Fruit fly (Drosophila melanogaster) whole organism, embryonic: ENCODE measurements around the gene CG5381.
A peak's percentile ranks its signal among the peaks of the same experiment; 100 is the strongest.

ENCODE experiments used
- Blimp-1 ChIP-seq: fragments of 200-800 bp; sonication (Bioruptor generic); optimal IDR thresholded peaks from 3 replicates; lab custom pipeline; 2018; ENCODE audit warnings: missing biosample characterization, missing genetic modification characterization, mild to moderate bottlenecking, moderate library complexity, missing genetic modification reagents
- BtbVII ChIP-seq: fragments of 200-800 bp; sonication (Bioruptor generic); optimal IDR thresholded peaks from 3 replicates; lab custom pipeline; 2017; ENCODE audit warnings: missing biosample characterization, mild to moderate bottlenecking, missing genetic modification characterization
- CG11695 ChIP-seq: fragments of 200-800 bp; sonication (Bioruptor generic); IDR thresholded peaks from 3 replicates; pipeline ENCODE4 v1.3.6; 2022; ENCODE audit warnings: missing biosample characterization, missing genetic modification characterization
- CG12299 ChIP-seq: fragments of 200-800 bp; sonication (Bioruptor generic); optimal IDR thresholded peaks from 2 replicates; lab custom pipeline; 2018; ENCODE audit warnings: missing biosample characterization, mild to moderate bottlenecking, missing genetic modification characterization
- CG13296 ChIP-seq: fragments of 200-800 bp; sonication (Bioruptor generic); optimal IDR thresholded peaks from 3 replicates; lab custom pipeline; 2018; ENCODE audit warnings: missing biosample characterization, mild to moderate bottlenecking, missing genetic modification characterization
- CG13424 ChIP-seq: fragments of 200-800 bp; sonication (Bioruptor generic); optimal IDR thresholded peaks from 2 replicates; lab custom pipeline; 2019; ENCODE audit warnings: missing biosample characterization, mild to moderate bottlenecking, missing genetic modification characterization, moderate library complexity
- CG13775 ChIP-seq: fragments of 200-800 bp; sonication (Bioruptor generic); optimal IDR thresholded peaks from 3 replicates; lab custom pipeline; 2017; ENCODE audit warnings: missing biosample characterization, mild to moderate bottlenecking, missing genetic modification characterization
- CG14441 ChIP-seq: fragments of 200-800 bp; sonication (Bioruptor generic); IDR thresholded peaks from 2 replicates; pipeline ENCODE4 v1.3.6; 2022; ENCODE audit warnings: missing biosample characterization, missing genetic modification characterization
- CG1603 ChIP-seq: fragments of 200-800 bp; sonication (Bioruptor generic); optimal IDR thresholded peaks from 2 replicates; lab custom pipeline; 2019; ENCODE audit warnings: missing biosample characterization, mild to moderate bottlenecking, missing genetic modification characterization, moderate library complexity
- CG1647 ChIP-seq: fragments of 200-800 bp; sonication (Bioruptor generic); optimal IDR thresholded peaks from 3 replicates; lab custom pipeline; 2016; ENCODE audit warnings: missing biosample characterization, missing genetic modification characterization
- CG18476 ChIP-seq: fragments of 200-800 bp; sonication (Bioruptor generic); optimal IDR thresholded peaks from 2 replicates; lab custom pipeline; 2016; ENCODE audit warnings: missing biosample characterization, mild to moderate bottlenecking, missing genetic modification characterization
- CG2875 ChIP-seq: fragments of 200-800 bp; sonication (Bioruptor generic); optimal IDR thresholded peaks from 2 replicates; lab custom pipeline; 2017; ENCODE audit warnings: missing biosample characterization, mild to moderate bottlenecking, missing genetic modification characterization, missing genetic modification reagents
- CG30403 ChIP-seq: fragments of 200-800 bp; sonication (Bioruptor generic); optimal IDR thresholded peaks from 3 replicates; lab custom pipeline; 2016; ENCODE audit warnings: missing biosample characterization, missing genetic modification characterization
- CG30431 ChIP-seq: fragments of 200-800 bp; sonication (Bioruptor generic); optimal IDR thresholded peaks from 2 replicates; lab custom pipeline; 2017; ENCODE audit warnings: missing biosample characterization, missing genetic modification characterization
- CG34224 ChIP-seq: fragments of 200-800 bp; sonication (Bioruptor generic); IDR thresholded peaks from 3 replicates; pipeline ENCODE4 v1.3.6; 2022; ENCODE audit warnings: missing biosample characterization, missing genetic modification characterization; ENCODE audit not compliant: partially characterized antibody
- CG34376 ChIP-seq: fragments of 200-800 bp; sonication (Bioruptor generic); optimal IDR thresholded peaks from 2 replicates; lab custom pipeline; 2018; ENCODE audit warnings: missing biosample characterization, mild to moderate bottlenecking, missing genetic modification characterization
- CG4360 ChIP-seq: fragments of 200-800 bp; sonication (Bioruptor generic); IDR thresholded peaks from 2 replicates; pipeline ENCODE4 v1.3.6; 2022; ENCODE audit warnings: missing biosample characterization, missing genetic modification characterization
- CG4854 ChIP-seq: fragments of 200-800 bp; sonication (Bioruptor generic); optimal IDR thresholded peaks from 2 replicates; lab custom pipeline; 2016; ENCODE audit warnings: missing biosample characterization, missing genetic modification characterization, inconsistent platforms
- CG6254 ChIP-seq: fragments of 200-800 bp; sonication (Bioruptor generic); optimal IDR thresholded peaks from 3 replicates; lab custom pipeline; 2017; ENCODE audit warnings: mild to moderate bottlenecking, missing biosample characterization, missing genetic modification reagents, missing genetic modification characterization
- CG6689 ChIP-seq: fragments of 200-800 bp; sonication (Bioruptor generic); IDR thresholded peaks from 2 replicates; pipeline ENCODE4 v1.3.6; 2022; ENCODE audit warnings: missing biosample characterization, missing genetic modification characterization
- CG7928 ChIP-seq: fragments of 200-800 bp; sonication (Bioruptor generic); optimal IDR thresholded peaks from 2 replicates; lab custom pipeline; 2017; ENCODE audit warnings: missing biosample characterization, mild to moderate bottlenecking, missing genetic modification characterization
- CG8281 ChIP-seq: fragments of 200-800 bp; sonication (Bioruptor generic); optimal IDR thresholded peaks from 2 replicates; lab custom pipeline; 2018; ENCODE audit warnings: missing biosample characterization, mild to moderate bottlenecking, missing genetic modification characterization, moderate library complexity
- CG8765 ChIP-seq: fragments of 200-800 bp; sonication (Bioruptor generic); IDR thresholded peaks from 2 replicates; pipeline ENCODE4 v1.3.6; 2022; ENCODE audit warnings: missing biosample characterization, missing genetic modification characterization
- CG8944 ChIP-seq: fragments of 200-800 bp; sonication (Bioruptor generic); optimal IDR thresholded peaks from 3 replicates; lab custom pipeline; 2016; ENCODE audit warnings: missing biosample characterization, missing genetic modification characterization
- CG9876 ChIP-seq: fragments of 200-800 bp; sonication (Bioruptor generic); optimal IDR thresholded peaks from 2 replicates; lab custom pipeline; 2016; ENCODE audit warnings: missing biosample characterization, missing genetic modification characterization
- CG9932 ChIP-seq: fragments of 200-800 bp; sonication (Bioruptor generic); IDR thresholded peaks from 2 replicates; pipeline ENCODE4 v1.3.6; 2022; ENCODE audit warnings: missing biosample characterization, missing genetic modification characterization
- Camta ChIP-seq: fragments of 200-800 bp; sonication (Bioruptor generic); optimal IDR thresholded peaks from 2 replicates; lab custom pipeline; 2016; ENCODE audit warnings: missing biosample characterization, missing genetic modification characterization
- Drgx ChIP-seq: fragments of 200-800 bp; sonication (Bioruptor generic); IDR thresholded peaks from 2 replicates; pipeline ENCODE4 v1.3.6; 2022; ENCODE audit warnings: missing biosample characterization, missing genetic modification characterization
- HHEX ChIP-seq: fragments of 200-800 bp; sonication (Bioruptor generic); optimal IDR thresholded peaks from 3 replicates; lab custom pipeline; 2017; ENCODE audit warnings: missing biosample characterization, mild to moderate bottlenecking, missing genetic modification characterization, missing genetic modification reagents
- HmgD ChIP-seq: fragments of 200-800 bp; sonication (Bioruptor generic); optimal IDR thresholded peaks from 3 replicates; lab custom pipeline; 2016; ENCODE audit warnings: missing biosample characterization, missing genetic modification characterization
- MBD-R2 ChIP-seq: fragments of 200-800 bp; sonication (Bioruptor generic); IDR thresholded peaks from 2 replicates; pipeline ENCODE4 v1.3.6; 2022; ENCODE audit warnings: missing biosample characterization, missing genetic modification characterization
- MTF-1 ChIP-seq: fragments of 200-800 bp; sonication (Bioruptor generic); optimal IDR thresholded peaks from 2 replicates; lab custom pipeline; 2018; ENCODE audit warnings: missing biosample characterization, mild to moderate bottlenecking, missing genetic modification characterization, borderline replicate concordance
- Myb ChIP-seq: fragments of 200-800 bp; sonication (Bioruptor generic); optimal IDR thresholded peaks from 2 replicates; lab custom pipeline; 2016; ENCODE audit warnings: missing biosample characterization, missing genetic modification characterization
- Neu2 ChIP-seq: fragments of 200-800 bp; sonication (Bioruptor generic); optimal IDR thresholded peaks from 3 replicates; lab custom pipeline; 2016; ENCODE audit warnings: missing biosample characterization, missing genetic modification characterization, borderline replicate concordance
- Ravus ChIP-seq: fragments of 200-800 bp; sonication (Bioruptor generic); IDR thresholded peaks from 2 replicates; pipeline ENCODE4 v1.3.6; 2022; ENCODE audit warnings: missing biosample characterization, missing genetic modification characterization
- bcd ChIP-seq: fragments of 200-800 bp; sonication (Bioruptor generic); optimal IDR thresholded peaks from 2 replicates; lab custom pipeline; 2017; ENCODE audit warnings: missing biosample characterization, mild to moderate bottlenecking, missing genetic modification characterization
- chif ChIP-seq, 2 experiments: fragments of 200-800 bp; sonication (Bioruptor generic); optimal IDR thresholded peaks; 3 replicates each; lab custom pipeline; 2016; ENCODE audit warnings: missing biosample characterization in 2 of 2, missing genetic modification characterization in 2 of 2
- dmrt99B ChIP-seq: fragments of 200-800 bp; sonication (Bioruptor generic); optimal IDR thresholded peaks from 2 replicates; lab custom pipeline; 2018; ENCODE audit warnings: missing biosample characterization, mild to moderate bottlenecking, missing genetic modification characterization, moderate library complexity
- ewg ChIP-seq: fragments of 200-800 bp; sonication (Bioruptor generic); optimal IDR thresholded peaks from 3 replicates; lab custom pipeline; 2017; ENCODE audit warnings: mild to moderate bottlenecking, missing biosample characterization, missing genetic modification reagents, missing genetic modification characterization
- fd64A ChIP-seq: fragments of 200-800 bp; sonication (Bioruptor generic); optimal IDR thresholded peaks from 3 replicates; lab custom pipeline; 2018; ENCODE audit warnings: missing biosample characterization, mild to moderate bottlenecking, missing genetic modification characterization
- gem ChIP-seq: fragments of 200-800 bp; sonication (Bioruptor generic); optimal IDR thresholded peaks from 2 replicates; lab custom pipeline; 2019; ENCODE audit warnings: missing biosample characterization, mild to moderate bottlenecking, missing genetic modification characterization, moderate library complexity
- jumu ChIP-seq: fragments of 200-800 bp; sonication (Bioruptor generic); optimal IDR thresholded peaks from 3 replicates; lab custom pipeline; 2016; ENCODE audit warnings: missing biosample characterization, missing genetic modification characterization
- lola ChIP-seq, 3 experiments: fragments of >200 bp in 2 of 3; fragments of 200-800 bp in 1 of 3; sonication (Bioruptor generic) in 1 of 3; optimal IDR thresholded peaks; 2 replicates each; lab custom pipeline; 2017 to 2019; ENCODE audit warnings: missing biosample characterization in 3 of 3, missing genetic modification characterization in 3 of 3, mild to moderate bottlenecking in 1 of 3, moderate library complexity in 1 of 3
- nau ChIP-seq: fragments of 200-800 bp; sonication (Bioruptor generic); optimal IDR thresholded peaks from 3 replicates; lab custom pipeline; 2017; ENCODE audit warnings: missing biosample characterization, mild to moderate bottlenecking, missing genetic modification characterization, missing genetic modification reagents
- scrt ChIP-seq: fragments of 200-800 bp; sonication (Bioruptor generic); optimal IDR thresholded peaks from 2 replicates; lab custom pipeline; 2018; ENCODE audit warnings: missing biosample characterization, mild to moderate bottlenecking, missing genetic modification characterization, moderate library complexity
- shn ChIP-seq: fragments of 200-800 bp; sonication (Bioruptor generic); optimal IDR thresholded peaks from 3 replicates; lab custom pipeline; 2016; ENCODE audit warnings: missing biosample characterization, missing genetic modification characterization
- so ChIP-seq: fragments of 200-800 bp; sonication (Bioruptor generic); IDR thresholded peaks from 3 replicates; pipeline ENCODE4 v1.3.6; 2022; ENCODE audit warnings: missing biosample characterization, missing genetic modification characterization
- trem ChIP-seq: fragments of 200-800 bp; optimal IDR thresholded peaks from 3 replicates; lab custom pipeline; 2019; ENCODE audit warnings: missing biosample characterization, mild to moderate bottlenecking, missing genetic modification characterization, moderate library complexity
- yki ChIP-seq: fragments of >200 bp; optimal IDR thresholded peaks from 3 replicates; lab custom pipeline; 2018

CG5381 gene

DNA sequence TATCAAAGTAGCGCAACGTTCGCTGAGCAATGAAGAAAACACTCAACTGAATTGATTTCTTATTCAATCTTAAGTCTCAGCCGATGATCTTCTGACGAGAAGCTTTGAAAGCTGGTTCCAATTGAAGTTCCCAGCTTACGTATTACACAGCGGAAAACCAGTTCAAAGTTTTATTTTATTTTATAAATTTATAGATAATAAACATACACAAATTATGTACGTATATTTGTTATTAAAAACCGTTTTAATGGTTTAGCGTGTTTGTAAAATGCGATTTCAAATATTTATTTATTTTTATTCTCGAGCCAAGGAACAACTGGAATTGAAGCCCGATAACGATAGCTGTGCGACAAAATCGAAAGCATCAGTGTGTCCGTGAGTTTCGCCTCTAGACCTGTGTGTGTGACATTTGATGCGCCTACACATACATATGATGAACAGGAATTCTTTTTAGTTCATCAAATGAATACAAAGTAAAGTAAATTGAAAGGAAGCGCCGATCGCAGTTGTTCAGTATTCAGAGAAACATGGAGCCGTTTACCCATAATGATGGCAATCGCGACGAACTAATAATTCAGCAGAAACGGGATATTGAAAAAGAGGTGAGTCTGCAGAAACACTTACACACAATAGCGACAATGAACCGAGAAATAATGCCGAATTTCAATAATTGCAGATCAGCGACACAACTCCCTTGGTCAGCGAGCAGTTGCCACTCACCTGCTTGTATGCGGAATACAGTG is 16.2 kb downstream of the CG5381 start, which contains the start of the genes CG5390 and CG4968 (continued):
- TF ChIP-seq trem (peak; percentile 95), CG7928 (GFP tag; lab: Kevin White, UChicago) (peak; percentile 45), gem (tag; lab: Kevin White, UChicago) (peak; percentile 87), CG13424 (tag; lab: Kevin White, UChicago) (peak; percentile 82), nau (peak; percentile 33), CG1647 (GFP tag; lab: Kevin White, UChicago) (no peak), BtbVII (peak; percentile 76), CG6254 (GFP tag; lab: Kevin White, UChicago) (peak; percentile 59), lola (GFP tag; optimal IDR thresholded peaks at IDR 0.05; lab: Kevin White, UChicago) (peak in 1 of 3 experiments; percentile 36), CG11695 (peak; percentile 72; the same call in 2 of the 3 replicates), ewg (peak; percentile 38), jumu (GFP tag; lab: Kevin White, UChicago) (no peak), Myb (GFP tag; lab: Kevin White, UChicago) (peak; percentile 4), CG4854 (no peak), CG14441 (peak; percentile 28; the same call in 1 of the 2 replicates), CG13296 (GFP tag; lab: Kevin White, UChicago) (peak; percentile 82), HmgD (GFP tag; lab: Kevin White, UChicago) (no peak), so (peak; percentile 57; the same call in 1 of the 3 replicates), CG34224 (GFP tag; lab: Robert Waterston, UW) (peak; percentile 51; the same call in 2 of the 3 replicates), CG8765 (GFP tag; lab: Robert Waterston, UW) (no peak), shn (GFP tag; lab: Kevin White, UChicago) (no peak), CG30431 (GFP tag; lab: Kevin White, UChicago) (no peak), HHEX (peak; percentile 65), Neu2 (GFP tag; lab: Kevin White, UChicago) (no peak), CG8281 (tag; lab: Kevin White, UChicago) (peak; percentile 17), MTF-1 (GFP tag; lab: Kevin White, UChicago) (no peak), CG12299 (tag; lab: Kevin White, UChicago) (peak; percentile 73), chif (GFP tag; optimal IDR thresholded peaks at IDR 0.05; lab: Kevin White, UChicago) (no peak), CG9932 (GFP tag; lab: Robert Waterston, UW) (peak; percentile 79), CG1603 (tag; lab: Kevin White, UChicago) (peak; percentile 71), CG4360 (GFP tag; lab: Robert Waterston, UW) (no peak), CG18476 (GFP tag; lab: Kevin White, UChicago) (peak; percentile 50), scrt (GFP tag; lab: Kevin White, UChicago) (no peak), MBD-R2 (GFP tag; lab: Robert Waterston, UW) (peak; percentile 87), bcd (no peak), CG6689 (no peak), CG8944 (GFP tag; lab: Kevin White, UChicago) (no peak), CG9876 (GFP tag; lab: Kevin White, UChicago) (no peak), Blimp-1 (GFP tag; lab: Kevin White, UChicago) (no peak), Drgx (GFP tag; lab: Robert Waterston, UW) (peak; percentile 86), yki (lab: Kevin White, UChicago) (no peak), Camta (GFP tag; lab: Kevin White, UChicago) (no peak), Ravus (no peak), fd64A (no peak), dmrt99B (tag; lab: Kevin White, UChicago) (no peak), CG2875 (GFP tag; lab: Kevin White, UChicago) (no peak), CG13775 (GFP tag; lab: Kevin White, UChicago) (peak; percentile 55), CG34376 (GFP tag; lab: Kevin White, UChicago) (peak; percentile 37), CG30403 (GFP tag; lab: Kevin White, UChicago) (peak; percentile 73)
